Worm (Caenorhabditis elegans) whole organism, late embryonic: ENCODE results near the gene F59D6.1.

Experiments
- ceh-30 ChIP-seq: fragments of 150-350 bp; optimal IDR thresholded peaks from 2 replicates; lab custom pipeline; 2014; ENCODE audit warnings: missing biosample characterization, missing genetic modification characterization
- ceh-34 ChIP-seq: sonication (generic microtip); optimal IDR thresholded peaks from 2 replicates; lab custom pipeline; 2016; ENCODE audit warnings: mild to moderate bottlenecking, missing genetic modification characterization, missing compliant biosample characterization
- ceh-48 ChIP-seq: sonication (generic microtip); optimal IDR thresholded peaks from 2 replicates; lab custom pipeline; 2016; ENCODE audit warnings: missing genetic modification characterization, inconsistent platforms, missing compliant biosample characterization
- dve-1 ChIP-seq: sonication (generic microtip); optimal IDR thresholded peaks from 2 replicates; lab custom pipeline; 2017; ENCODE audit warnings: antibody characterized with exemption, mild to moderate bottlenecking, missing genetic modification characterization, missing compliant biosample characterization
- fkh-10 ChIP-seq: fragments of 150-350 bp; optimal IDR thresholded peaks from 2 replicates; lab custom pipeline; 2014; ENCODE audit warnings: missing biosample characterization, missing genetic modification reagents, missing genetic modification characterization
- hlh-30 ChIP-seq: sonication (generic microtip); optimal IDR thresholded peaks from 2 replicates; lab custom pipeline; 2017; ENCODE audit warnings: antibody characterized with exemption, missing genetic modification characterization, missing compliant biosample characterization; ENCODE audit not compliant: insufficient read depth
- nhr-11 ChIP-seq: fragments of 150-350 bp; optimal IDR thresholded peaks from 2 replicates; lab custom pipeline; 2014; ENCODE audit warnings: missing biosample characterization, missing genetic modification characterization
- nhr-232 ChIP-seq: sonication (generic microtip); optimal IDR thresholded peaks from 2 replicates; lab custom pipeline; 2016; ENCODE audit warnings: missing genetic modification characterization, missing compliant biosample characterization
- syd-9 ChIP-seq: sonication (generic microtip); optimal IDR thresholded peaks from 2 replicates; lab custom pipeline; 2016; ENCODE audit warnings: mild to moderate bottlenecking, missing genetic modification characterization, moderate library complexity, missing compliant biosample characterization

DNA sequence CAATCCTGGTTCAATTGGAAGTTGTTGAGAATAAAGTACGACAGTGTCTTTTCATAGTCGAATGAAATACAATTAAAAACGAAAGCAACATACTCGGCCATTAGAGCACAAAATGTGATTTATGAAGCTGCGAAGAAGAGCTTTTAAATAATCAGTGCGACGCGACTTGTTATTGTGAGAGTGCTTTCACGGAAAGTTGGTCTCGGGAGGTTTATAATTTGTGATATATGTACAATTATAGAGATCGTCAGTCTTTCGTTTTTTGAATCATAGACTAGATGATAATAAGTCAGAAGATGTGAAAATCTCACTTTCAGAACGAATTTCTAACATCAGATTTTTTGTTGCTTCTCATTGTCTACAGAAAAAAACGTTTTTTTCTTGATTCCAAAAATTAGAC is 17.1 kb downstream of the F59D6.1 start, which contains the start of gene srt-15:
- no peak for TF ChIP-seq nhr-232 (tag; lab: Kevin White, UChicago)
- TF ChIP-seq dve-1: no peak
- TF ChIP-seq syd-9 (tag; lab: Kevin White, UChicago): no peak
- no peak for TF ChIP-seq ceh-34 (tag; lab: Kevin White, UChicago)
- no peak for TF ChIP-seq nhr-11
- no peak for TF ChIP-seq hlh-30 (tag; lab: Kevin White, UChicago)
- TF ChIP-seq ceh-30: no peak
- no peak for TF ChIP-seq fkh-10 (GFP tag; lab: Kevin White, UChicago)
- no peak for TF ChIP-seq ceh-48 (tag; lab: Kevin White, UChicago)
